Fruit fly (Drosophila melanogaster) whole organism, embryonic: ENCODE data around the gene CG32720.
A peak's percentile ranks its signal among the peaks of the same experiment; 100 is the strongest.

Source experiments
- Adf1 ChIP-seq: fragments of 200-800 bp; sonication (Bioruptor generic); IDR thresholded peaks from 2 replicates; pipeline ENCODE4 v1.3.6; 2022; ENCODE audit warnings: missing biosample characterization, missing genetic modification characterization
- BtbVII ChIP-seq: fragments of 200-800 bp; sonication (Bioruptor generic); optimal IDR thresholded peaks from 3 replicates; lab custom pipeline; 2017; ENCODE audit warnings: missing biosample characterization, mild to moderate bottlenecking, missing genetic modification characterization
- CG10462 ChIP-seq: fragments of 200-800 bp; sonication (Bioruptor generic); optimal IDR thresholded peaks from 2 replicates; lab custom pipeline; 2016; ENCODE audit warnings: missing biosample characterization, missing genetic modification characterization
- CG11247 ChIP-seq: fragments of 200-800 bp; sonication (Bioruptor generic); IDR thresholded peaks from 2 replicates; pipeline ENCODE4 v1.3.6; 2022; ENCODE audit warnings: missing biosample characterization, missing genetic modification characterization
- CG15011 ChIP-seq: fragments of 200-800 bp; sonication (Bioruptor generic); optimal IDR thresholded peaks from 3 replicates; lab custom pipeline; 2018; ENCODE audit warnings: missing biosample characterization, mild to moderate bottlenecking, missing genetic modification characterization
- CG15479 ChIP-seq: fragments of 200-800 bp; sonication (Bioruptor generic); optimal IDR thresholded peaks from 3 replicates; lab custom pipeline; 2019; ENCODE audit warnings: missing biosample characterization, mild to moderate bottlenecking, missing genetic modification characterization, moderate library complexity
- CG15696 ChIP-seq: fragments of 200-800 bp; sonication (Bioruptor generic); optimal IDR thresholded peaks from 2 replicates; lab custom pipeline; 2019; ENCODE audit warnings: missing biosample characterization, mild to moderate bottlenecking, missing genetic modification characterization, moderate library complexity
- CG18599 ChIP-seq: fragments of 200-800 bp; sonication (Bioruptor generic); optimal IDR thresholded peaks from 3 replicates; lab custom pipeline; 2017; ENCODE audit warnings: missing biosample characterization, missing genetic modification characterization, mild to moderate bottlenecking, moderate library complexity, missing genetic modification reagents
- CG5180 ChIP-seq: fragments of 200-800 bp; sonication (Bioruptor generic); optimal IDR thresholded peaks from 3 replicates; lab custom pipeline; 2017; ENCODE audit warnings: missing biosample characterization, missing genetic modification characterization, mild to moderate bottlenecking, moderate library complexity, missing genetic modification reagents
- CG5953 ChIP-seq: fragments of 200-800 bp; sonication (Bioruptor generic); IDR thresholded peaks from 2 replicates; pipeline ENCODE4 v1.3.6; 2022; ENCODE audit warnings: missing biosample characterization, missing genetic modification characterization
- CG6654 ChIP-seq: fragments of 200-800 bp; sonication (Bioruptor generic); optimal IDR thresholded peaks from 2 replicates; lab custom pipeline; 2017; ENCODE audit warnings: missing biosample characterization, mild to moderate bottlenecking, missing genetic modification characterization
- CG7271 ChIP-seq: fragments of 200-800 bp; sonication (Bioruptor generic); optimal IDR thresholded peaks from 2 replicates; lab custom pipeline; 2018; ENCODE audit warnings: missing biosample characterization, mild to moderate bottlenecking, missing genetic modification characterization, moderate library complexity
- CG7963 ChIP-seq: fragments of 200-800 bp; sonication (Bioruptor generic); IDR thresholded peaks from 3 replicates; pipeline ENCODE4 v1.3.6; 2022; ENCODE audit warnings: missing biosample characterization, missing genetic modification characterization; ENCODE audit not compliant: partially characterized antibody
- CG8765 ChIP-seq: fragments of 200-800 bp; sonication (Bioruptor generic); IDR thresholded peaks from 2 replicates; pipeline ENCODE4 v1.3.6; 2022; ENCODE audit warnings: missing biosample characterization, missing genetic modification characterization
- Chrac-16 ChIP-seq: fragments of 200-800 bp; sonication (Bioruptor generic); optimal IDR thresholded peaks from 3 replicates; lab custom pipeline; 2016; ENCODE audit warnings: missing biosample characterization, missing genetic modification characterization
- D19B ChIP-seq: fragments of 200-800 bp; sonication (Bioruptor generic); optimal IDR thresholded peaks from 2 replicates; lab custom pipeline; 2017; ENCODE audit warnings: missing biosample characterization, mild to moderate bottlenecking, missing genetic modification characterization
- Dp ChIP-seq: fragments of 200-800 bp; sonication (Bioruptor generic); optimal IDR thresholded peaks from 2 replicates; lab custom pipeline; 2018; ENCODE audit warnings: missing biosample characterization, mild to moderate bottlenecking, missing genetic modification characterization, moderate library complexity
- Drgx ChIP-seq: fragments of 200-800 bp; sonication (Bioruptor generic); IDR thresholded peaks from 2 replicates; pipeline ENCODE4 v1.3.6; 2022; ENCODE audit warnings: missing biosample characterization, missing genetic modification characterization
- ERR ChIP-seq: fragments of 200-800 bp; sonication (Bioruptor generic); optimal IDR thresholded peaks from 2 replicates; lab custom pipeline; 2016; ENCODE audit warnings: missing biosample characterization, missing genetic modification characterization
- Ets97D ChIP-seq: fragments of 200-800 bp; sonication (Bioruptor generic); optimal IDR thresholded peaks from 3 replicates; lab custom pipeline; 2016; ENCODE audit warnings: missing biosample characterization, missing genetic modification characterization
- HHEX ChIP-seq: fragments of 200-800 bp; sonication (Bioruptor generic); optimal IDR thresholded peaks from 3 replicates; lab custom pipeline; 2017; ENCODE audit warnings: missing biosample characterization, mild to moderate bottlenecking, missing genetic modification characterization, missing genetic modification reagents
- HLH4C ChIP-seq: fragments of 200-800 bp; sonication (Bioruptor generic); IDR thresholded peaks from 3 replicates; pipeline ENCODE4 v1.3.6; 2022; ENCODE audit warnings: missing biosample characterization, missing genetic modification characterization; ENCODE audit not compliant: partially characterized antibody
- Hr3 ChIP-seq: fragments of 200-800 bp; sonication (Bioruptor generic); optimal IDR thresholded peaks from 3 replicates; lab custom pipeline; 2016; ENCODE audit warnings: missing biosample characterization, missing genetic modification characterization
- Hr78 ChIP-seq, 2 experiments: fragments of 200-800 bp in 1 of 2; fragments of >200 bp in 1 of 2; sonication (Bioruptor generic) in 1 of 2; optimal IDR thresholded peaks; 2 replicates each; lab custom pipeline; 2017 to 2019; ENCODE audit warnings: missing biosample characterization in 2 of 2, missing genetic modification characterization in 2 of 2, mild to moderate bottlenecking in 1 of 2, moderate library complexity in 1 of 2
- Opbp ChIP-seq: fragments of 200-800 bp; sonication (Bioruptor generic); IDR thresholded peaks from 3 replicates; pipeline ENCODE4 v1.3.6; 2022; ENCODE audit warnings: missing biosample characterization, missing genetic modification characterization; ENCODE audit not compliant: partially characterized antibody
- Pdp1 ChIP-seq, 2 experiments: fragments of 200-800 bp; sonication (Bioruptor generic); optimal IDR thresholded peaks; 3 replicates each; lab custom pipeline; 2016; ENCODE audit warnings: missing biosample characterization in 2 of 2, missing genetic modification characterization in 2 of 2, mild to moderate bottlenecking in 1 of 2, moderate library complexity in 1 of 2
- Ptx1 ChIP-seq: fragments of 200-800 bp; sonication (Bioruptor generic); IDR thresholded peaks from 2 replicates; pipeline ENCODE4 v1.3.6; 2022; ENCODE audit warnings: missing biosample characterization, missing genetic modification characterization
- Tbp ChIP-seq: fragments of >200 bp; optimal IDR thresholded peaks from 2 replicates; lab custom pipeline; 2018; ENCODE audit warnings: missing biosample characterization, missing genetic modification characterization
- Vsx1 ChIP-seq: fragments of 200-800 bp; sonication (Bioruptor generic); optimal IDR thresholded peaks from 2 replicates; lab custom pipeline; 2017; ENCODE audit warnings: missing biosample characterization, mild to moderate bottlenecking, missing genetic modification characterization, missing genetic modification reagents
- ase ChIP-seq: fragments of 200-800 bp; sonication (Bioruptor generic); IDR thresholded peaks from 3 replicates; pipeline ENCODE4 v1.3.6; 2022; ENCODE audit warnings: missing biosample characterization, missing genetic modification characterization
- bsh ChIP-seq, 2 experiments: fragments of 200-800 bp; sonication (Bioruptor generic); optimal IDR thresholded peaks; 2 replicates each; lab custom pipeline; 2017 to 2018; ENCODE audit warnings: mild to moderate bottlenecking in 2 of 2, missing biosample characterization in 2 of 2, missing genetic modification characterization in 2 of 2, moderate library complexity in 1 of 2
- cad ChIP-seq: fragments of >200 bp; optimal IDR thresholded peaks from 2 replicates; lab custom pipeline; 2017; ENCODE audit warnings: missing biosample characterization, missing genetic modification characterization
- dan ChIP-seq: fragments of 200-800 bp; sonication (Bioruptor generic); IDR thresholded peaks from 2 replicates; pipeline ENCODE4 v1.3.6; 2022; ENCODE audit warnings: missing biosample characterization, missing genetic modification characterization
- disco-r ChIP-seq: fragments of 200-800 bp; sonication (Bioruptor generic); optimal IDR thresholded peaks from 2 replicates; lab custom pipeline; 2016; ENCODE audit warnings: missing biosample characterization, missing genetic modification characterization
- fd3F ChIP-seq: fragments of 200-800 bp; sonication (Bioruptor generic); optimal IDR thresholded peaks from 2 replicates; lab custom pipeline; 2018; ENCODE audit warnings: missing biosample characterization, mild to moderate bottlenecking, missing genetic modification characterization, moderate library complexity
- fd64A ChIP-seq: fragments of 200-800 bp; sonication (Bioruptor generic); optimal IDR thresholded peaks from 3 replicates; lab custom pipeline; 2018; ENCODE audit warnings: missing biosample characterization, mild to moderate bottlenecking, missing genetic modification characterization
- grn ChIP-seq: fragments of 200-800 bp; sonication (Bioruptor generic); optimal IDR thresholded peaks from 3 replicates; lab custom pipeline; 2017; ENCODE audit warnings: missing biosample characterization, missing genetic modification characterization
- ken ChIP-seq: fragments of 200-800 bp; sonication (Bioruptor generic); IDR thresholded peaks from 3 replicates; pipeline ENCODE4 v1.3.6; 2022; ENCODE audit warnings: missing biosample characterization, missing genetic modification characterization
- pnt ChIP-seq: fragments of 200-800 bp; sonication (Bioruptor generic); optimal IDR thresholded peaks from 3 replicates; lab custom pipeline; 2016; ENCODE audit warnings: missing biosample characterization, missing genetic modification characterization
- schlank ChIP-seq: fragments of 200-800 bp; sonication (Bioruptor generic); optimal IDR thresholded peaks from 2 replicates; lab custom pipeline; 2018; ENCODE audit warnings: missing biosample characterization, mild to moderate bottlenecking, missing genetic modification characterization
- sens-2 ChIP-seq: fragments of 200-800 bp; sonication (Bioruptor generic); IDR thresholded peaks from 2 replicates; pipeline ENCODE4 v1.3.6; 2022; ENCODE audit warnings: missing biosample characterization, missing genetic modification characterization
- slp2 ChIP-seq: fragments of 200-800 bp; sonication (Bioruptor generic); optimal IDR thresholded peaks from 2 replicates; lab custom pipeline; 2016; ENCODE audit warnings: missing biosample characterization, missing genetic modification characterization
- so ChIP-seq: fragments of 200-800 bp; sonication (Bioruptor generic); IDR thresholded peaks from 3 replicates; pipeline ENCODE4 v1.3.6; 2022; ENCODE audit warnings: missing biosample characterization, missing genetic modification characterization
- ssp ChIP-seq: fragments of 200-800 bp; sonication (Bioruptor generic); IDR thresholded peaks from 2 replicates; pipeline ENCODE4 v1.3.6; 2022; ENCODE audit warnings: missing biosample characterization, missing genetic modification characterization
- stwl ChIP-seq: fragments of 200-800 bp; sonication (Bioruptor generic); optimal IDR thresholded peaks from 3 replicates; lab custom pipeline; 2018; ENCODE audit warnings: missing biosample characterization, mild to moderate bottlenecking, missing genetic modification characterization, moderate library complexity
- tll ChIP-seq, 2 experiments: fragments of 200-800 bp in 1 of 2; fragments of >200 bp in 1 of 2; sonication (Bioruptor generic) in 1 of 2; optimal IDR thresholded peaks; 2 replicates each; lab custom pipeline; 2017 to 2019; ENCODE audit warnings: missing biosample characterization in 2 of 2, missing genetic modification characterization in 2 of 2, mild to moderate bottlenecking in 1 of 2, moderate library complexity in 1 of 2
- tup ChIP-seq: fragments of 200-800 bp; sonication (Bioruptor generic); optimal IDR thresholded peaks from 2 replicates; lab custom pipeline; 2016; ENCODE audit warnings: missing biosample characterization, mild to moderate bottlenecking, missing genetic modification characterization, moderate library complexity
- wor ChIP-seq: fragments of 200-800 bp; sonication (Bioruptor generic); IDR thresholded peaks from 2 replicates; pipeline ENCODE4 v1.3.6; 2022; ENCODE audit warnings: missing biosample characterization, missing genetic modification characterization
- zen ChIP-seq: fragments of 200-800 bp; sonication (Bioruptor generic); optimal IDR thresholded peaks from 3 replicates; lab custom pipeline; 2018; ENCODE audit warnings: missing biosample characterization, mild to moderate bottlenecking, missing genetic modification characterization, moderate library complexity

The CG32720 gene

DNA sequence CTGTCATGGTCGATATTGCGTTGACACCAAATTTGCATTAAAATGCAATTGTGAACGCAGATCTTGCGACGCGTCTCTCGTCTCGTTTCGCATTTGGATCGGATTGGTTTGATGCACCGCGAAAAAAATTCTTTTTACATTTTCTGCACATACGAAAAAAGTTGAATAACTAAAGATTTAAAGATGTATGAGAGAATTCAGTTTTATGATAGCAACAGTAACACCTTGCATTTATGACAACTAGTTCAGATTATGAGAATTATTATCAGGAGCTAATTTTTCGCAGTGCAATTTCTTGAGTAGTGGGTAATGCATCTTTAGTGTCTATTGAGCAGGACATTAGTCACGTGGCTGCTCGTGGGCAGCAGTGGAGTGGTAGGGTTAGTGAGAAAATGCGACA is 7.1 kb upstream of the CG32720 start (continued):
- TF ChIP-seq CG15479 (GFP tag; lab: Kevin White, UChicago) (no peak), Hr3 (GFP tag; lab: Kevin White, UChicago) (no peak), HHEX (GFP tag; lab: Kevin White, UChicago) (no peak), CG6654 (GFP tag; lab: Kevin White, UChicago) (no peak), CG15696 (no peak), Adf1 (no peak), schlank (tag; lab: Kevin White, UChicago) (no peak), dan (GFP tag; lab: Robert Waterston, UW) (no peak), BtbVII (GFP tag; lab: Kevin White, UChicago) (no peak), Chrac-16 (GFP tag; lab: Kevin White, UChicago) (no peak), Drgx (GFP tag; lab: Robert Waterston, UW) (peak; percentile 60), Hr78 (GFP tag; optimal IDR thresholded peaks at IDR 0.05; lab: Kevin White, UChicago) (no peak), CG8765 (GFP tag; lab: Robert Waterston, UW) (peak; percentile 25; the same call in 1 of the 2 replicates), CG5953 (no peak), wor (no peak), bsh (GFP tag; optimal IDR thresholded peaks at IDR 0.05; lab: Kevin White, UChicago) (peak in 1 of 2 experiments; percentile 48), Ptx1 (GFP tag; lab: Robert Waterston, UW) (no peak), CG5180 (GFP tag; lab: Kevin White, UChicago) (no peak), pnt (no peak), sens-2 (GFP tag; lab: Robert Waterston, UW) (no peak), ase (GFP tag; lab: Robert Waterston, UW) (no peak), fd3F (no peak), tup (no peak), ken (GFP tag; lab: Robert Waterston, UW) (no peak), CG15011 (GFP tag; lab: Kevin White, UChicago) (no peak), ERR (GFP tag; lab: Kevin White, UChicago) (no peak), Tbp (no peak), so (GFP tag; lab: Robert Waterston, UW) (no peak), disco-r (no peak), CG10462 (GFP tag; lab: Kevin White, UChicago) (no peak), Opbp (GFP tag; lab: Robert Waterston, UW) (no peak), CG7963 (GFP tag; lab: Robert Waterston, UW) (no peak), CG11247 (GFP tag; lab: Robert Waterston, UW) (no peak), D19B (GFP tag; lab: Kevin White, UChicago) (no peak), HLH4C (no peak), Dp (no peak), slp2 (no peak), CG18599 (GFP tag; lab: Kevin White, UChicago) (no peak), Ets97D (no peak)

- TF ChIP-seq grn (GFP tag; lab: Kevin White, UChicago) (peak; percentile 62), tll (GFP tag; optimal IDR thresholded peaks at IDR 0.05; lab: Kevin White, UChicago) (peak in 1 of 2 experiments; percentile 87), Pdp1 (GFP tag; optimal IDR thresholded peaks at IDR 0.05; lab: Kevin White, UChicago) (peak in 1 of 2 experiments; percentile 20), CG7271 (tag; lab: Kevin White, UChicago) (peak; percentile 81), cad (GFP tag; lab: Kevin White, UChicago) (peak; percentile 96), zen (tag; lab: Kevin White, UChicago) (peak; percentile 51), stwl (tag; lab: Kevin White, UChicago) (no peak), ssp (GFP tag; lab: Robert Waterston, UW) (no peak), fd64A (GFP tag; lab: Kevin White, UChicago) (no peak), Vsx1 (no peak), CG15479 (GFP tag; lab: Kevin White, UChicago) (peak; percentile 87)
These were observed 5.8 kb upstream of the CG32720 start for dm6 chrX:7542540-7542939.
